Fruit fly (Drosophila melanogaster) whole organism, prepupa: ENCODE data around the gene CG5815.

Experiments
- CG10631 ChIP-seq: fragments of 200-800 bp; sonication (Bioruptor generic); optimal IDR thresholded peaks from 2 replicates; lab custom pipeline; 2016; ENCODE audit warnings: missing biosample characterization, missing genetic modification characterization
- CG10669 ChIP-seq: fragments of 200-800 bp; sonication (Bioruptor generic); optimal IDR thresholded peaks from 3 replicates; lab custom pipeline; 2018; ENCODE audit warnings: missing biosample characterization, mild to moderate bottlenecking, missing genetic modification characterization, moderate library complexity
- CG11294 ChIP-seq: fragments of 200-800 bp; sonication (Bioruptor generic); IDR thresholded peaks from 2 replicates; pipeline ENCODE4 v1.3.6; 2022; ENCODE audit warnings: missing biosample characterization, missing genetic modification characterization
- CG11762 ChIP-seq: fragments of 200-800 bp; sonication (Bioruptor generic); optimal IDR thresholded peaks from 3 replicates; lab custom pipeline; 2016; ENCODE audit warnings: missing biosample characterization, missing genetic modification characterization; ENCODE audit not compliant: insufficient read depth
- CG11902 ChIP-seq: fragments of 200-800 bp; sonication (Bioruptor generic); optimal IDR thresholded peaks from 3 replicates; lab custom pipeline; 2016; ENCODE audit warnings: missing biosample characterization, missing genetic modification characterization
- CG15336 ChIP-seq: fragments of 200-800 bp; sonication (Bioruptor generic); IDR thresholded peaks from 2 replicates; pipeline ENCODE4 v1.3.6; 2022; ENCODE audit warnings: missing biosample characterization, missing genetic modification characterization
- CG1621 ChIP-seq: fragments of 200-800 bp; sonication (Bioruptor generic); optimal IDR thresholded peaks from 3 replicates; lab custom pipeline; 2018; ENCODE audit warnings: missing biosample characterization, mild to moderate bottlenecking, missing genetic modification characterization
- CG16779 ChIP-seq: fragments of 200-800 bp; sonication (Bioruptor generic); optimal IDR thresholded peaks from 3 replicates; lab custom pipeline; 2017; ENCODE audit warnings: missing biosample characterization, mild to moderate bottlenecking, missing genetic modification characterization
- CG3032 ChIP-seq: fragments of 200-800 bp; optimal IDR thresholded peaks from 2 replicates; lab custom pipeline; 2019; ENCODE audit warnings: missing biosample characterization, mild to moderate bottlenecking, missing genetic modification characterization, moderate library complexity
- CG31627 ChIP-seq: fragments of 200-800 bp; sonication (Bioruptor generic); optimal IDR thresholded peaks from 3 replicates; lab custom pipeline; 2016; ENCODE audit warnings: missing biosample characterization, missing genetic modification characterization
- CG32006 ChIP-seq: fragments of 200-800 bp; sonication (Bioruptor generic); optimal IDR thresholded peaks from 3 replicates; lab custom pipeline; 2017; ENCODE audit warnings: missing biosample characterization, mild to moderate bottlenecking, missing genetic modification characterization
- CG34406 ChIP-seq: fragments of 200-800 bp; sonication (Bioruptor generic); optimal IDR thresholded peaks from 3 replicates; lab custom pipeline; 2016; ENCODE audit warnings: missing biosample characterization, missing genetic modification characterization
- CG4318 ChIP-seq: fragments of 200-800 bp; sonication (Bioruptor generic); optimal IDR thresholded peaks from 3 replicates; lab custom pipeline; 2017; ENCODE audit warnings: missing biosample characterization, mild to moderate bottlenecking, missing genetic modification characterization
- CG6163 ChIP-seq: fragments of 200-800 bp; sonication (Bioruptor generic); IDR thresholded peaks from 3 replicates; pipeline ENCODE4 v1.3.6; 2022; ENCODE audit warnings: missing biosample characterization, missing genetic modification characterization
- CG6792 ChIP-seq: fragments of 200-800 bp; sonication (Bioruptor generic); optimal IDR thresholded peaks from 3 replicates; lab custom pipeline; 2016; ENCODE audit warnings: missing biosample characterization, missing genetic modification characterization
- CG8319 ChIP-seq: fragments of 200-800 bp; sonication (Bioruptor generic); optimal IDR thresholded peaks from 3 replicates; lab custom pipeline; 2016; ENCODE audit warnings: missing biosample characterization, missing genetic modification characterization
- CG8632 ChIP-seq: fragments of 200-800 bp; sonication (Bioruptor generic); optimal IDR thresholded peaks from 3 replicates; lab custom pipeline; 2016; ENCODE audit warnings: missing biosample characterization, missing genetic modification characterization
- CG9139 ChIP-seq: fragments of 200-800 bp; sonication (Bioruptor generic); optimal IDR thresholded peaks from 3 replicates; lab custom pipeline; 2017; ENCODE audit warnings: missing biosample characterization, mild to moderate bottlenecking, missing genetic modification characterization
- Eip75B ChIP-seq: fragments of 200-800 bp; sonication (Bioruptor generic); optimal IDR thresholded peaks from 3 replicates; lab custom pipeline; 2016; ENCODE audit warnings: missing biosample characterization, missing genetic modification characterization
- Eip93F ChIP-seq: fragments of 200-800 bp; sonication (Bioruptor generic); optimal IDR thresholded peaks from 2 replicates; lab custom pipeline; 2016; ENCODE audit warnings: missing biosample characterization, mild to moderate bottlenecking, missing genetic modification characterization
- Ets21C ChIP-seq: fragments of 200-800 bp; sonication (Bioruptor generic); optimal IDR thresholded peaks from 3 replicates; lab custom pipeline; 2016; ENCODE audit warnings: missing biosample characterization, missing genetic modification characterization
- Gug ChIP-seq: fragments of 200-800 bp; sonication (Bioruptor generic); IDR thresholded peaks from 2 replicates; pipeline ENCODE4 v1.3.6; 2022; ENCODE audit warnings: missing biosample characterization, missing genetic modification characterization
- Hr38 ChIP-seq: sonication (Bioruptor generic); optimal IDR thresholded peaks from 2 replicates; lab custom pipeline; 2016; ENCODE audit warnings: missing biosample characterization, missing genetic modification characterization
- Hr39 ChIP-seq: fragments of 200-800 bp; sonication (Bioruptor generic); optimal IDR thresholded peaks from 2 replicates; lab custom pipeline; 2016; ENCODE audit warnings: missing biosample characterization, missing genetic modification characterization
- Lpt ChIP-seq: fragments of 200-800 bp; sonication (Bioruptor generic); optimal IDR thresholded peaks from 3 replicates; lab custom pipeline; 2016; ENCODE audit warnings: missing biosample characterization, missing genetic modification characterization
- Met ChIP-seq: fragments of 200-800 bp; sonication (Bioruptor generic); optimal IDR thresholded peaks from 3 replicates; lab custom pipeline; 2016; ENCODE audit warnings: missing biosample characterization, missing genetic modification characterization
- OdsH ChIP-seq: fragments of 200-800 bp; sonication (Bioruptor generic); optimal IDR thresholded peaks from 3 replicates; lab custom pipeline; 2016; ENCODE audit warnings: missing biosample characterization, missing genetic modification characterization
- Smox ChIP-seq: fragments of 200-800 bp; sonication (Bioruptor generic); optimal IDR thresholded peaks from 3 replicates; lab custom pipeline; 2016; ENCODE audit warnings: missing biosample characterization, missing genetic modification characterization
- Sox14 ChIP-seq: fragments of 200-800 bp; sonication (Bioruptor generic); optimal IDR thresholded peaks from 3 replicates; lab custom pipeline; 2016; ENCODE audit warnings: missing biosample characterization, missing genetic modification characterization
- Sox15 ChIP-seq: fragments of 200-800 bp; sonication (Bioruptor generic); optimal IDR thresholded peaks from 3 replicates; lab custom pipeline; 2016; ENCODE audit warnings: missing biosample characterization, missing genetic modification characterization
- achi ChIP-seq: fragments of 200-800 bp; sonication (Bioruptor generic); optimal IDR thresholded peaks from 3 replicates; lab custom pipeline; 2016; ENCODE audit warnings: missing biosample characterization, missing genetic modification characterization
- dsx ChIP-seq: fragments of 200-800 bp; optimal IDR thresholded peaks from 3 replicates; lab custom pipeline; 2019; ENCODE audit warnings: missing biosample characterization, mild to moderate bottlenecking, missing genetic modification characterization, moderate library complexity; ENCODE audit not compliant: poor library complexity, severe bottlenecking
- esn ChIP-seq: fragments of 200-800 bp; sonication (Bioruptor generic); optimal IDR thresholded peaks from 2 replicates; lab custom pipeline; 2016; ENCODE audit warnings: missing biosample characterization, mild to moderate bottlenecking, missing genetic modification characterization, moderate library complexity
- fkh ChIP-seq: fragments of 200-800 bp; sonication (Bioruptor generic); optimal IDR thresholded peaks from 3 replicates; lab custom pipeline; 2017; ENCODE audit warnings: missing biosample characterization, mild to moderate bottlenecking, missing genetic modification characterization, moderate library complexity
- lz ChIP-seq: fragments of 200-800 bp; sonication (Bioruptor generic); optimal IDR thresholded peaks from 3 replicates; lab custom pipeline; 2016; ENCODE audit warnings: missing biosample characterization, missing genetic modification characterization
- net ChIP-seq: fragments of 200-800 bp; sonication (Bioruptor generic); optimal IDR thresholded peaks from 3 replicates; lab custom pipeline; 2016; ENCODE audit warnings: missing biosample characterization, missing genetic modification characterization
- pdm3 ChIP-seq: fragments of 200-800 bp; sonication (Bioruptor generic); optimal IDR thresholded peaks from 3 replicates; lab custom pipeline; 2016; ENCODE audit warnings: missing biosample characterization, missing genetic modification characterization
- spab ChIP-seq: fragments of 200-800 bp; sonication (Bioruptor generic); optimal IDR thresholded peaks from 2 replicates; lab custom pipeline; 2017; ENCODE audit warnings: missing biosample characterization, mild to moderate bottlenecking, missing genetic modification characterization, missing genetic modification reagents
- ss ChIP-seq, 2 experiments: fragments of 200-800 bp; sonication (Bioruptor generic); optimal IDR thresholded peaks; 2 replicates in 1 of 2; 3 replicates in 1 of 2; lab custom pipeline; 2017 to 2018; ENCODE audit warnings: mild to moderate bottlenecking in 2 of 2, missing biosample characterization in 2 of 2, missing genetic modification characterization in 2 of 2, moderate library complexity in 1 of 2
- topi ChIP-seq: fragments of 200-800 bp; sonication (Bioruptor generic); optimal IDR thresholded peaks from 3 replicates; lab custom pipeline; 2016; ENCODE audit warnings: missing biosample characterization, missing genetic modification characterization
- vri ChIP-seq: fragments of 200-800 bp; sonication (Bioruptor generic); optimal IDR thresholded peaks from 3 replicates; lab custom pipeline; 2016; ENCODE audit warnings: missing biosample characterization, mild to moderate bottlenecking, missing genetic modification characterization

Gene CG5815

DNA sequence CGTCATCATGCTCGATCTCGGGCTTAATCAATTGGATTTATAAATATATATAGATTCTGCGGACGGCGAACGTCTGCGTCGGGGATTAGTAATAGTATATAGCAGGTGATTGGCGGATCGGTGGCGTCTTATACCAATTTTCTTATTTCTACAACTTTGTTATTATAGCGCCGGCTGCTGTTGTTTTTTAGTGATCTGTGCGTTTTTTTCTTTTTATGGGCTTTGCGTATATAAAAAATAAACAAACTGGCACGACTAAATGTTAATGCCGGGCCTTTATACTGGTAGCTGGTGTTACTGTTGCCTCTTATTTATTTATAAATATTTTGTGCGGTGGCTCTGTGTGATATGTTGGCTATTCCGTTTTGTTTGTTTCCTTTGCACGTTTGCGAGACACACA lies 43.2 kb upstream of the CG5815 start (continued):
- TF ChIP-seq CG34406 (GFP tag; lab: Kevin White, UChicago) = no peak
- TF ChIP-seq dsx = peak; percentile 57
- TF ChIP-seq CG11902 (GFP tag; lab: Kevin White, UChicago) = no peak
- TF ChIP-seq CG8632 (GFP tag; lab: Kevin White, UChicago) = no peak
- TF ChIP-seq CG10669 (GFP tag; lab: Kevin White, UChicago) = no peak
- TF ChIP-seq CG16779 (tag; lab: Kevin White, UChicago) = peak; percentile 26
- no peak for TF ChIP-seq pdm3 (GFP tag; lab: Kevin White, UChicago)
- TF ChIP-seq Eip75B (GFP tag; lab: Kevin White, UChicago) = no peak
- no peak; the same call in 1 of the 2 replicates for TF ChIP-seq CG15336 (GFP tag; lab: Robert Waterston, UW)
- no peak for TF ChIP-seq Ets21C
- TF ChIP-seq topi (GFP tag; lab: Kevin White, UChicago) = no peak
- TF ChIP-seq net (GFP tag; lab: Kevin White, UChicago) = no peak
- no peak for TF ChIP-seq Gug (GFP tag; lab: Robert Waterston, UW)
- no peak for TF ChIP-seq Sox15 (GFP tag; lab: Kevin White, UChicago)
- TF ChIP-seq ss (GFP tag; optimal IDR thresholded peaks at IDR 0.05; lab: Kevin White, UChicago) = peak; percentile 36 to 44
- no peak for TF ChIP-seq Smox (GFP tag; lab: Kevin White, UChicago)
- no peak for TF ChIP-seq esn (GFP tag; lab: Kevin White, UChicago)
- no peak for TF ChIP-seq CG10631
- TF ChIP-seq CG1621 (tag; lab: Kevin White, UChicago) = peak; percentile 38
- peak; percentile 76 for TF ChIP-seq CG6163
- TF ChIP-seq fkh = peak; percentile 73
- no peak for TF ChIP-seq CG11294 (GFP tag; lab: Robert Waterston, UW)
- TF ChIP-seq CG3032 (tag; lab: Kevin White, UChicago) = no peak
- TF ChIP-seq lz = no peak
- TF ChIP-seq achi (GFP tag; lab: Kevin White, UChicago) = no peak
- TF ChIP-seq CG4318 = no peak
- no peak for TF ChIP-seq Hr39 (GFP tag; lab: Kevin White, UChicago)
- no peak for TF ChIP-seq Lpt (GFP tag; lab: Kevin White, UChicago)
- no peak for TF ChIP-seq OdsH (GFP tag; lab: Kevin White, UChicago)
- no peak for TF ChIP-seq Eip93F (GFP tag; lab: Kevin White, UChicago)
- no peak for TF ChIP-seq Hr38 (GFP tag; lab: Kevin White, UChicago)
- TF ChIP-seq vri (GFP tag; lab: Kevin White, UChicago) = no peak
- no peak for TF ChIP-seq CG11762 (GFP tag; lab: Kevin White, UChicago)
- no peak for TF ChIP-seq CG8319 (GFP tag; lab: Kevin White, UChicago)
- TF ChIP-seq CG32006 (GFP tag; lab: Kevin White, UChicago) = no peak
- TF ChIP-seq CG31627 (GFP tag; lab: Kevin White, UChicago) = no peak
- peak; percentile 56 for TF ChIP-seq spab (GFP tag; lab: Kevin White, UChicago)
- peak; percentile 13 for TF ChIP-seq CG9139 (GFP tag; lab: Kevin White, UChicago)
- no peak for TF ChIP-seq Met (GFP tag; lab: Kevin White, UChicago)
- no peak for TF ChIP-seq CG6792 (GFP tag; lab: Kevin White, UChicago)
- TF ChIP-seq Sox14 (GFP tag; lab: Kevin White, UChicago) = no peak
